Worm (Caenorhabditis elegans) whole organism, L4 larva: ENCODE results near the gene rsr-2.

Source experiments
- D1046.2 ChIP-seq: fragments of 200-800 bp; sonication (Bioruptor generic); IDR thresholded peaks from 2 replicates; pipeline ENCODE4 v1.3.6; 2022; ENCODE audit warnings: missing genetic modification characterization, missing compliant biosample characterization
- F10B5.3 ChIP-seq: sonication (generic microtip); optimal IDR thresholded peaks from 2 replicates; lab custom pipeline; 2016; ENCODE audit warnings: mild to moderate bottlenecking, missing genetic modification characterization, missing compliant biosample characterization
- F26F4.8 ChIP-seq: fragments of 200-800 bp; sonication (Bioruptor generic); conservative IDR thresholded peaks from 2 replicates; pipeline ENCODE4 v1.3.6; 2022; ENCODE audit warnings: missing genetic modification characterization, missing compliant biosample characterization
- F44E2.7 ChIP-seq: fragments of 200-800 bp; sonication (Bioruptor generic); IDR thresholded peaks from 2 replicates; pipeline ENCODE4 v2.1.2; 2022; ENCODE audit warnings: missing genetic modification characterization, missing compliant biosample characterization
- Y105C5A.15 ChIP-seq: fragments of 200-800 bp; sonication (Bioruptor generic); IDR thresholded peaks from 2 replicates; pipeline ENCODE4 v1.3.6; 2022; ENCODE audit warnings: missing genetic modification characterization, missing compliant biosample characterization
- Y48G9A.11 ChIP-seq: fragments of 200-800 bp; sonication (Bioruptor generic); IDR thresholded peaks from 2 replicates; pipeline ENCODE4 v1.3.6; 2022; ENCODE audit warnings: missing genetic modification reagents, missing genetic modification characterization, missing compliant biosample characterization
- aly-2 ChIP-seq: sonication (generic microtip); optimal IDR thresholded peaks from 2 replicates; lab custom pipeline; 2018; ENCODE audit warnings: missing biosample characterization, missing genetic modification characterization
- arid-1 ChIP-seq: fragments of 200-800 bp; sonication (Bioruptor generic); conservative IDR thresholded peaks from 2 replicates; pipeline ENCODE4 v1.3.6; 2022; ENCODE audit warnings: missing genetic modification reagents, missing genetic modification characterization, missing compliant biosample characterization
- ceh-28 ChIP-seq: fragments of 150-350 bp; optimal IDR thresholded peaks from 2 replicates; lab custom pipeline; 2014; ENCODE audit warnings: missing biosample characterization, missing genetic modification reagents, missing genetic modification characterization
- ceh-32 ChIP-seq: sonication (generic microtip); optimal IDR thresholded peaks from 2 replicates; lab custom pipeline; 2016; ENCODE audit warnings: mild to moderate bottlenecking, missing genetic modification characterization, missing compliant biosample characterization; ENCODE audit not compliant: poor library complexity
- daf-12 ChIP-seq: fragments of 150-350 bp; optimal IDR thresholded peaks from 2 replicates; lab custom pipeline; 2014; ENCODE audit warnings: missing biosample characterization, missing genetic modification reagents, missing genetic modification characterization
- daf-16 ChIP-seq, 3 experiments: sonication (generic microtip); optimal IDR thresholded peaks; 2 replicates each; lab custom pipeline; 2016 to 2017; ENCODE audit warnings: missing genetic modification characterization in 3 of 3, missing genetic modification reagents in 3 of 3, mild to moderate bottlenecking in 2 of 3, missing compliant biosample characterization in 2 of 3, missing biosample characterization in 1 of 3, moderate library complexity in 1 of 3
- dmd-6 ChIP-seq: fragments of 200-800 bp; sonication (Bioruptor generic); IDR thresholded peaks from 2 replicates; pipeline ENCODE4 v1.3.6; 2022; ENCODE audit warnings: missing genetic modification reagents, missing genetic modification characterization, missing compliant biosample characterization
- dmd-8 ChIP-seq: fragments of 200-800 bp; sonication (Bioruptor generic); IDR thresholded peaks from 2 replicates; pipeline ENCODE4 v1.3.6; 2022; ENCODE audit warnings: missing genetic modification characterization, missing compliant biosample characterization
- dpl-1 ChIP-seq: fragments of 150-350 bp; optimal IDR thresholded peaks from 2 replicates; lab custom pipeline; 2014; ENCODE audit warnings: missing biosample characterization, missing genetic modification reagents, missing genetic modification characterization
- egl-43 ChIP-seq: fragments of 200-800 bp; sonication (Bioruptor generic); IDR thresholded peaks from 2 replicates; pipeline ENCODE4 v1.3.6; 2022; ENCODE audit warnings: missing genetic modification reagents, missing genetic modification characterization, missing compliant biosample characterization
- hlh-11 ChIP-seq: fragments of 200-800 bp; sonication (Bioruptor generic); optimal IDR thresholded peaks from 2 replicates; lab custom pipeline; 2018; ENCODE audit warnings: mild to moderate bottlenecking, missing genetic modification characterization, missing compliant biosample characterization
- lim-7 ChIP-seq: fragments of 200-800 bp; sonication (Bioruptor generic); IDR thresholded peaks from 2 replicates; pipeline ENCODE4 v1.3.6; 2022; ENCODE audit warnings: missing genetic modification characterization, missing compliant biosample characterization
- lin-38 ChIP-seq: fragments of 200-800 bp; sonication (Bioruptor generic); IDR thresholded peaks from 2 replicates; pipeline ENCODE4 v1.3.6; 2022; ENCODE audit warnings: missing genetic modification reagents, missing genetic modification characterization, missing compliant biosample characterization
- lsy-2 ChIP-seq, 2 experiments: fragments of 150-350 bp in 1 of 2; sonication (generic microtip) in 1 of 2; optimal IDR thresholded peaks; 2 replicates each; lab custom pipeline; 2014 to 2017; ENCODE audit warnings: missing biosample characterization in 2 of 2, missing genetic modification characterization in 2 of 2
- mdl-1 ChIP-seq, 2 experiments: fragments of 150-350 bp in 1 of 2; sonication (generic microtip) in 1 of 2; optimal IDR thresholded peaks; 2 replicates each; lab custom pipeline; 2014 to 2017; ENCODE audit warnings: missing biosample characterization in 2 of 2, missing genetic modification characterization in 2 of 2
- mep-1 ChIP-seq: fragments of 150-350 bp; sonication (generic microtip); optimal IDR thresholded peaks from 3 replicates; lab custom pipeline; 2014; ENCODE audit warnings: missing biosample characterization, missing genetic modification characterization
- mes-2 ChIP-seq: sonication (generic microtip); optimal IDR thresholded peaks from 2 replicates; lab custom pipeline; 2016; ENCODE audit warnings: missing genotype, mild to moderate bottlenecking, missing genetic modification characterization, missing compliant biosample characterization; ENCODE audit not compliant: poor library complexity, severe bottlenecking
- nhr-102 ChIP-seq: sonication (generic microtip); optimal IDR thresholded peaks from 2 replicates; lab custom pipeline; 2016; ENCODE audit warnings: mild to moderate bottlenecking, missing genetic modification characterization, moderate library complexity, missing compliant biosample characterization
- nhr-25 ChIP-seq: sonication (generic microtip); optimal IDR thresholded peaks from 2 replicates; lab custom pipeline; 2017; ENCODE audit warnings: missing genetic modification characterization, mild to moderate bottlenecking, missing compliant biosample characterization, antibody characterized with exemption, moderate library complexity, borderline replicate concordance; ENCODE audit not compliant: insufficient read depth
- nhr-28 ChIP-seq: fragments of 150-350 bp; optimal IDR thresholded peaks from 2 replicates; lab custom pipeline; 2014; ENCODE audit warnings: missing biosample characterization, missing genetic modification characterization
- nhr-77 ChIP-seq: fragments of 150-350 bp; optimal IDR thresholded peaks from 2 replicates; lab custom pipeline; 2014; ENCODE audit warnings: missing biosample characterization, missing genetic modification characterization
- pha-4 ChIP-seq, 2 experiments: fragments of 150-350 bp in 1 of 2; fragments of 200-800 bp in 1 of 2; sonication (Bioruptor generic) in 1 of 2; IDR thresholded peaks in 1 of 2; optimal IDR thresholded peaks in 1 of 2; 2 replicates each; pipeline versions ENCODE4 v1.3.6 to Lab custom; 2014 to 2022; ENCODE audit warnings: missing genetic modification characterization in 2 of 2, missing genetic modification reagents in 2 of 2, missing biosample characterization in 1 of 2, missing compliant biosample characterization in 1 of 2
- rbr-2 ChIP-seq: sonication (generic microtip); optimal IDR thresholded peaks from 2 replicates; lab custom pipeline; 2016; ENCODE audit warnings: missing genotype, missing genetic modification characterization, missing compliant biosample characterization
- sdz-12 ChIP-seq: fragments of 200-800 bp; sonication (Bioruptor generic); optimal IDR thresholded peaks from 2 replicates; lab custom pipeline; 2018; ENCODE audit warnings: mild to moderate bottlenecking, missing genetic modification characterization, missing compliant biosample characterization
- set-16 ChIP-seq: fragments of 200-800 bp; sonication (Bioruptor generic); IDR thresholded peaks from 2 replicates; pipeline ENCODE4 v1.3.6; 2022; ENCODE audit warnings: missing genetic modification reagents, missing genetic modification characterization, missing compliant biosample characterization
- snpc-1.2 ChIP-seq: fragments of 200-800 bp; sonication (Bioruptor generic); IDR thresholded peaks from 2 replicates; pipeline ENCODE4 v1.3.6; 2022; ENCODE audit warnings: missing genetic modification reagents, missing genetic modification characterization, missing compliant biosample characterization
- zag-1 ChIP-seq: fragments of 150-350 bp; optimal IDR thresholded peaks from 2 replicates; lab custom pipeline; 2014; ENCODE audit warnings: missing biosample characterization, missing genetic modification characterization
- zfp-2 ChIP-seq: sonication (generic microtip); optimal IDR thresholded peaks from 2 replicates; lab custom pipeline; 2016; ENCODE audit warnings: mild to moderate bottlenecking, missing genetic modification characterization, missing compliant biosample characterization
- zfp-3 ChIP-seq: fragments of 200-800 bp; sonication (Bioruptor generic); conservative IDR thresholded peaks from 2 replicates; pipeline ENCODE4 v1.3.6; 2022; ENCODE audit warnings: missing genetic modification reagents, missing genetic modification characterization, missing compliant biosample characterization
- zip-2 ChIP-seq: fragments of 150-350 bp; optimal IDR thresholded peaks from 2 replicates; lab custom pipeline; 2014; ENCODE audit warnings: missing biosample characterization, missing genetic modification characterization
- ztf-11 ChIP-seq: fragments of 150-350 bp; optimal IDR thresholded peaks from 2 replicates; lab custom pipeline; 2014; ENCODE audit warnings: missing biosample characterization, missing genetic modification characterization

rsr-2 gene

DNA sequence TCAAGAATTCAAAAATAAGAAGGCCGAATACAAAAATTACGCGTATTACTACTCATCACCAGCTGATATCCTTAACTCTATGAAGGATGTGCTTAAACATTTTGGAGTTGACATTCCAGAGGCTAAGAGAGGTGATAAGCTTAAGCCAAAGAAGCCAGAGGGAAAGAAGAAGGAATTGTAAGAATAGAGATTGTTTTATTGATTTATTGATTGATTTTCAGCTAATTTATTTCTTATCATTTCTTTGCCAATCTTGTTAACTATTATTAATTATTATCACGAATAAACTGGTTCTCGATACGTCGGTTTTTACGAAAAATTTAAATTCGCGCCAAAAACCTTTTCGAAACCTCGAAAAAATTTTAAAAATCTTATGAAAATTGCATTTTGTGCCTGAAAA, 16.6 kb downstream of the rsr-2 start:
- TF ChIP-seq ceh-28 (tag; lab: Kevin White, UChicago) (peak; percentile 88), mep-1 (tag; lab: Kevin White, UChicago) (no peak)

DNA sequence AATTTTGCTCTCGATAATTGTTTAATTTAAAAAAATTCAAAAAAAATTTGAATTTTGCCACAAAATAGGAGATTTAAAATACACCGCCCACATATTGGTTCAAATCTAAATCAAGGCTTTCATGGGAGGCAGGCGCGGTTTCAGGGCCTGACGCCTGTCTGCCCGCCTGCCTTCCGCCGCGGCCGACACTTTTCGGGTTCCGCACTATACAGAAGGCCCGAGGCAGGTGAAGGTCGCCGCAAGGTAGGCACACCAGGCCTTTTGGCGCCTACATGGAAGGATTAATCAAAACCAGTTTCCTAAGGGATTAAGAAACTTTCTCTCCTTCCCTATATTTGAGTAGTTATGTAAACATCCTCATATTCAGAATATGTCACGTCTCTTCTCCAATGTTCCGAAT, 17.4 kb downstream of the rsr-2 start, which contains the start of gene Y57A10A.24:
Gene Y57A10A.24 (plus strand): TSS at position 396 of the 400 bp plus-strand sequence.
- TF ChIP-seq snpc-1.2 (GFP tag; lab: Robert Waterston, UW) (no peak), ceh-32 (tag; lab: Kevin White, UChicago) (no peak), zfp-3 (no peak), pha-4 (GFP tag; IDR thresholded peaks at IDR 0.05; lab: Robert Waterston, UW) (no peak), pha-4 (tag; optimal IDR thresholded peaks at IDR 0.05; lab: Kevin White, UChicago) (no peak), Y105C5A.15 (GFP tag; lab: Robert Waterston, UW) (peak; percentile 69; the same call in 1 of the 2 replicates), D1046.2 (GFP tag; lab: Robert Waterston, UW) (no peak), nhr-25 (tag; lab: Kevin White, UChicago) (no peak), lim-7 (no peak), F26F4.8 (GFP tag; lab: Robert Waterston, UW) (no peak), ztf-11 (tag; lab: Kevin White, UChicago) (no peak), set-16 (GFP tag; lab: Robert Waterston, UW) (peak; percentile 85), dmd-8 (GFP tag; lab: Robert Waterston, UW) (no peak), arid-1 (GFP tag; lab: Robert Waterston, UW) (0 out of 2 replicates have a peak, but pooled peaks have one; percentile 12), sdz-12 (GFP tag; lab: Kevin White, UChicago) (peak; percentile 3), ceh-28 (tag; lab: Kevin White, UChicago) (no peak), Y48G9A.11 (GFP tag; lab: Robert Waterston, UW) (no peak), zfp-2 (tag; lab: Kevin White, UChicago) (no peak), rbr-2 (tag; lab: Kevin White, UChicago) (no peak), nhr-28 (tag; lab: Kevin White, UChicago) (no peak), mdl-1 (tag; optimal IDR thresholded peaks at IDR 0.05; lab: Kevin White, UChicago) (no peak), hlh-11 (tag; lab: Kevin White, UChicago) (no peak)

DNA sequence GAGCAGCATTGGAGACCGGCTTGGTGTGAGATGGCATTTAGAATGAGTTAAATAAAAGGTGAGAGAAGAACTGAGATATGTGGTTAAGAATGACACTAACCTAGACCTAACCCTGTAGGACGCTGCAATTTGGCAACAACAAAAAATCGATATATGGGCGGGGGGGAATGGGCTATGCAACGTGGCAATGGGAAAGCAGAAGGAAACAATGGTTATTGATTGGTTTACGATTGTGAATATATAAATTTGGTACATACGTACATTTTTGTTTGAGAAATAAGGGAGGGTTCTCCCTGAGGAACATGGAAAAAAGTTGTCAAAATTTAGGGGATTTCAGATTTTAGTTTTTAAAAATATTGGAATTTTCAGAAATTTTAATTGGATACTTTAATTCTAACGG, 23.9 kb downstream of the rsr-2 start, which contains the start of gene tag-276:
Gene tag-276 (minus strand): TSS at position 101 of the 400 bp plus-strand sequence.
- TF ChIP-seq ceh-28 (tag; lab: Kevin White, UChicago) (peak; percentile 1), aly-2 (tag; lab: Kevin White, UChicago) (no peak), zip-2 (no peak), egl-43 (GFP tag; lab: Robert Waterston, UW) (no peak), F44E2.7 (GFP tag; lab: Robert Waterston, UW) (no peak)
- TF ChIP-seq, all 104 proteins: peak for 1

DNA sequence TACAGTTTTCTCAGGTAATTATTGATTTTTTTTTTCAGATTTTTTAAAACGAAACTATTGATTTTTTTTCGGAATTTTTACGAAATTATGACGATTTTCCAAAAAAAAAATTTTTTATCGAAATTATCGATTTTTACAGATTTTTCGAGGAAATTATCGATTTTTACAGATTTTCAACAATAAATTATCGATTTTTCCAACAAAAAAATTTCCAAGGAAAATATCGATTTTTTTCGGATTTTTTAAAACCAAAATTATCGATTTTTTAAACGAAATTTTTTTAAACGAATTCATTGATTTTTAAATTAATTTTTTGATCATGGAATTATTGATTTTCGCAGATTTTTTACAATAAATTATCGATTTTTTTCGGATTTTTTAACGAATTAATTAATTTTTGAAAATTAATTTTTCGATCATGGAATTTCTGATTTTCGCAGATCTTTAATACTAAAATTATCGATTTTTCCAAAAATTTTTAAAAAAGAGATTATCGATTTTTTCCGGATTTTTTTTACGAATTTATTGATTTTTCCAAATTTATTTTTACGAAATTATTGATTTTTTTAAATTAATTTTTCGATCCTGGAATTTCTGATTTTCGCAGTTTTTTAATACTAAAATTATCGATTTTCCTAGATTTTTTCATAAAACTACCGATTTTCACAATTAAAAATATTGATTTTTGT, 30.5 kb downstream of the rsr-2 start:
- TF ChIP-seq ceh-28 (tag; lab: Kevin White, UChicago) (peak; percentile 96), set-16 (GFP tag; lab: Robert Waterston, UW) (no peak)

DNA sequence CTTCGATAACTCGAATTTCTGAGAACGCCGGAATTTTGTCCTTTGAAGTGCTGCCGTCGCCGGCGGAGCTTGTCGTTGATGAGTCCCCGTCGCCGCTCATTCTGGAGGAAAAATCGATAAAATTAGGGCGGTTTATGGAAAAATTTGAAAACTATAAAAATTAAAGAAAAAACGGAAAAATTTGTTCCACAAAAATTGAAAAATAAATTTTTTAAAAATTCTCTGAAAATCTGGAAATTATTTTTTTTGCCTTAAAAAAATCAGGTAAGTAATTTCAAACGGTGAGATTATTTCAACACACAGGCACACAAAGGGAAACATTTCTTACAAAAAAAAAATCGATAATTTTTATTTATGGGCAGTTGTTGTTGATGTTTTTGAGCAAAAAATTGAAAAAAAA, 31.4 kb downstream of the rsr-2 start, which contains the start of gene parn-2:
Gene parn-2 (minus strand): TSS at position 101 of the 400 bp plus-strand sequence.
- no peak for TF ChIP-seq dpl-1 (GFP tag; lab: Kevin White, UChicago)
- no peak for TF ChIP-seq daf-16 (GFP tag; optimal IDR thresholded peaks at IDR 0.05; lab: Kevin White, UChicago)
- no peak for TF ChIP-seq daf-16 (tag; optimal IDR thresholded peaks at IDR 0.05; lab: Kevin White, UChicago)
- no peak for TF ChIP-seq mes-2
- no peak for TF ChIP-seq lin-38
- no peak for TF ChIP-seq zag-1 (tag; lab: Kevin White, UChicago)
- TF ChIP-seq lsy-2 (tag; optimal IDR thresholded peaks at IDR 0.05; lab: Kevin White, UChicago) = no peak
- no peak for TF ChIP-seq dmd-6 (GFP tag; lab: Robert Waterston, UW)
- TF ChIP-seq F10B5.3 = no peak
- no peak; the same call in none of the 2 replicates for TF ChIP-seq egl-43 (GFP tag; lab: Robert Waterston, UW)
- no peak for TF ChIP-seq nhr-77
- no peak for TF ChIP-seq daf-12 (tag; lab: Kevin White, UChicago)
- TF ChIP-seq lim-7 = no peak
- no peak for TF ChIP-seq nhr-102 (tag; lab: Kevin White, UChicago)
- TF ChIP-seq, all 104 proteins: peak for 0
